Fruit fly (Drosophila melanogaster) whole organism, pupa: ENCODE data around the gene dao.

Experiments used
- CG10348 ChIP-seq: fragments of 200-800 bp; sonication (Bioruptor generic); IDR thresholded peaks from 2 replicates; pipeline ENCODE4 v1.3.6; 2022; ENCODE audit warnings: missing biosample characterization, missing genetic modification characterization
- CG12605 ChIP-seq: fragments of 200-800 bp; sonication (Bioruptor generic); IDR thresholded peaks from 2 replicates; pipeline ENCODE4 v1.3.6; 2022; ENCODE audit warnings: missing biosample characterization, missing genetic modification characterization
- CG13204 ChIP-seq: fragments of 200-800 bp; sonication (Bioruptor generic); optimal IDR thresholded peaks from 2 replicates; lab custom pipeline; 2018; ENCODE audit warnings: missing biosample characterization, mild to moderate bottlenecking, missing genetic modification characterization, moderate library complexity
- CG14655 ChIP-seq: fragments of 200-800 bp; sonication (Bioruptor generic); optimal IDR thresholded peaks from 3 replicates; lab custom pipeline; 2017; ENCODE audit warnings: mild to moderate bottlenecking, missing biosample characterization, missing genetic modification reagents, missing genetic modification characterization
- CG15710 ChIP-seq: fragments of 200-800 bp; sonication (Bioruptor generic); optimal IDR thresholded peaks from 2 replicates; lab custom pipeline; 2018; ENCODE audit warnings: missing biosample characterization, mild to moderate bottlenecking, missing genetic modification characterization, moderate library complexity
- CG17806 ChIP-seq: fragments of 200-800 bp; sonication (Bioruptor generic); optimal IDR thresholded peaks from 2 replicates; lab custom pipeline; 2018; ENCODE audit warnings: missing biosample characterization, mild to moderate bottlenecking, missing genetic modification characterization, moderate library complexity
- CG32121 ChIP-seq: fragments of 200-800 bp; sonication (Bioruptor generic); IDR thresholded peaks from 2 replicates; pipeline ENCODE4 v1.3.6; 2022; ENCODE audit warnings: missing biosample characterization, missing genetic modification characterization
- CG34367 ChIP-seq: fragments of 200-800 bp; sonication (Bioruptor generic); optimal IDR thresholded peaks from 2 replicates; lab custom pipeline; 2018; ENCODE audit warnings: missing biosample characterization, mild to moderate bottlenecking, missing genetic modification characterization
- CG4496 ChIP-seq: fragments of 200-800 bp; sonication (Bioruptor generic); IDR thresholded peaks from 3 replicates; pipeline ENCODE4 v1.3.6; 2022; ENCODE audit warnings: missing biosample characterization, missing genetic modification characterization
- CG8159 ChIP-seq: fragments of 200-800 bp; sonication (Bioruptor generic); optimal IDR thresholded peaks from 3 replicates; lab custom pipeline; 2018; ENCODE audit warnings: missing biosample characterization, mild to moderate bottlenecking, missing genetic modification characterization, moderate library complexity
- CG8301 ChIP-seq: fragments of 200-800 bp; sonication (Bioruptor generic); optimal IDR thresholded peaks from 2 replicates; lab custom pipeline; 2018; ENCODE audit warnings: missing biosample characterization, mild to moderate bottlenecking, missing genetic modification characterization
- CG9948 ChIP-seq: fragments of 200-800 bp; sonication (Bioruptor generic); optimal IDR thresholded peaks from 2 replicates; lab custom pipeline; 2018; ENCODE audit warnings: missing biosample characterization, mild to moderate bottlenecking, missing genetic modification characterization, moderate library complexity
- D1 ChIP-seq: fragments of 200-800 bp; sonication (Bioruptor generic); optimal IDR thresholded peaks from 2 replicates; lab custom pipeline; 2018; ENCODE audit warnings: missing biosample characterization, mild to moderate bottlenecking, missing genetic modification characterization, moderate library complexity
- EcR ChIP-seq: fragments of 200-800 bp; sonication (Bioruptor generic); optimal IDR thresholded peaks from 3 replicates; lab custom pipeline; 2019; ENCODE audit warnings: missing biosample characterization, missing genetic modification characterization, mild to moderate bottlenecking, moderate library complexity, missing genetic modification reagents
- Ets98B ChIP-seq: fragments of 200-800 bp; sonication (Bioruptor generic); IDR thresholded peaks from 2 replicates; pipeline ENCODE4 v1.3.6; 2022; ENCODE audit warnings: missing biosample characterization, missing genetic modification characterization
- Pif1A ChIP-seq: fragments of 200-800 bp; sonication (Bioruptor generic); optimal IDR thresholded peaks from 3 replicates; lab custom pipeline; 2016; ENCODE audit warnings: missing biosample characterization, missing genetic modification characterization
- Pif1B ChIP-seq: fragments of 200-800 bp; sonication (Bioruptor generic); optimal IDR thresholded peaks from 3 replicates; lab custom pipeline; 2016; ENCODE audit warnings: missing biosample characterization, missing genetic modification characterization
- Snoo ChIP-seq: fragments of 200-800 bp; sonication (Bioruptor generic); optimal IDR thresholded peaks from 3 replicates; lab custom pipeline; 2017; ENCODE audit warnings: missing biosample characterization, mild to moderate bottlenecking, missing genetic modification characterization, inconsistent platforms
- fd96Ca ChIP-seq: fragments of 200-800 bp; sonication (Bioruptor generic); IDR thresholded peaks from 3 replicates; pipeline ENCODE4 v1.3.6; 2022; ENCODE audit warnings: missing biosample characterization, missing genetic modification characterization
- gl ChIP-seq: fragments of 200-800 bp; sonication (Bioruptor generic); optimal IDR thresholded peaks from 2 replicates; lab custom pipeline; 2018; ENCODE audit warnings: missing biosample characterization, mild to moderate bottlenecking, missing genetic modification characterization
- rn ChIP-seq: fragments of 200-800 bp; sonication (Bioruptor generic); IDR thresholded peaks from 2 replicates; pipeline ENCODE4 v1.3.6; 2022; ENCODE audit warnings: missing biosample characterization, missing genetic modification characterization

The dao gene

DNA sequence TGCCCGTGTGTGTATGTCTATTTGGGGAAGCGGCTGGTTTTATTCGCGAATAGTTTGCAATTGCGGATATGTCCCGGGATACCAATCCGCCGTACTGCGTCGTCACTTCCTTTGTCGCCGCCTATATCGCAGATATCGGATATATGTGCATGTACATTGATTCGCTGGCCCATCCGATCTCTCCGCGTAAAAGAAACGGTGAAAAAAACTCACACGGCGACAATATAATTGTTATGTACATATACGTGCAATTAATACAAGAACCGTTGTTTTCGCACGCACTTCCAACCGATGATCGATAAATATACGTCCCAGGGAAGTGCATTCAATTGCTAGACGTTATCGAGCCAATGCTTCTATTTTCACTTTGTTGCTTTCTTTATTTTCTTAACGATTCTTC is 22.7 kb downstream of the dao start:
- TF ChIP-seq CG4496 (no peak), Pif1A (GFP tag; lab: Kevin White, UChicago) (no peak), CG12605 (GFP tag; lab: Robert Waterston, UW) (no peak), EcR (GFP tag; lab: Kevin White, UChicago) (no peak), CG32121 (no peak), rn (GFP tag; lab: Robert Waterston, UW) (no peak), fd96Ca (no peak), CG13204 (GFP tag; lab: Kevin White, UChicago) (no peak), CG10348 (GFP tag; lab: Robert Waterston, UW) (no peak)
- TF ChIP-seq, all 21 proteins: peak for 0

DNA sequence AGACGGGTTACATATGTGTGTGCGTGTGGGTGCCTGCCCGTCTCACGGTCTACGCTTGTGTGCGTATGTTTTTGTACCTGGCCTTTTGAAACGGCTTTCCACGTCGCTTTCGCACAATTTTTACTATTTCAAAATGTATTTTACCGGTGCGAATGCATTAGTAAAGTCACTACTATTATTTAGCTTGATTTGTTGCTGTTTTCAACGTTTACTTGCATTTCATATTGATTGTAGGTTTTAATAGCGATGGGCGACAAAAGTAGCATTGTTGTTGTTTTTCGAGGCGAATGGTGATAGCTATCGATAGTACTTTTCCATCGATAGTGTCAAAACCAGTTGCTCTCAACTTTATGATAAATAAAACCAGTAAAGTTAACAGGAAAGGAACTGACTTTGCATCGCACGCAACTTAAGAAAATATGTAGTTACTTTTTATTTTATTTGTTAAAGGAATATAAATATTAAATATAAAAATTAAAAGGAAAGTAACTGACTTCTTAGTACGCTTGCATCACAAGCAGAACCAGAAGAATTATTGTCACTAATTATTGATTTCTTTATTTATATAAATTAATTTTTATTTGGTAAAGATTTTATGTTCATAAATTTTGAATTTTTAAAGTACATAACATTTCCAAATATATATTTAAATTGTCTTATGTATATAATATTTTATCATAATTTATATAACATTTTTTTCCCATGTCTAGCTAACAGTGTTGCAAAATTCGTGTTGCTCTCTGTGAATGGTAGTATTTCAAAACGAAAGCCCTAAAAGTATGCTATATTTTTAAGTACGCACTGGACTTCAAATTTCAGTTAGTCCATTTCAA is 23.3 kb downstream of the dao start, which contains the start of gene Cul3:
Gene Cul3, minus strand, starts transcription at position 268 of the 833 bp plus-strand sequence.
- TF ChIP-seq CG12605 (GFP tag; lab: Robert Waterston, UW) (no peak), CG15710 (tag; lab: Kevin White, UChicago) (peak; percentile 2), D1 (tag; lab: Kevin White, UChicago) (no peak), CG8301 (no peak), gl (tag; lab: Kevin White, UChicago) (no peak), CG10348 (GFP tag; lab: Robert Waterston, UW) (no peak), CG8159 (tag; lab: Kevin White, UChicago) (peak; percentile 50)

DNA sequence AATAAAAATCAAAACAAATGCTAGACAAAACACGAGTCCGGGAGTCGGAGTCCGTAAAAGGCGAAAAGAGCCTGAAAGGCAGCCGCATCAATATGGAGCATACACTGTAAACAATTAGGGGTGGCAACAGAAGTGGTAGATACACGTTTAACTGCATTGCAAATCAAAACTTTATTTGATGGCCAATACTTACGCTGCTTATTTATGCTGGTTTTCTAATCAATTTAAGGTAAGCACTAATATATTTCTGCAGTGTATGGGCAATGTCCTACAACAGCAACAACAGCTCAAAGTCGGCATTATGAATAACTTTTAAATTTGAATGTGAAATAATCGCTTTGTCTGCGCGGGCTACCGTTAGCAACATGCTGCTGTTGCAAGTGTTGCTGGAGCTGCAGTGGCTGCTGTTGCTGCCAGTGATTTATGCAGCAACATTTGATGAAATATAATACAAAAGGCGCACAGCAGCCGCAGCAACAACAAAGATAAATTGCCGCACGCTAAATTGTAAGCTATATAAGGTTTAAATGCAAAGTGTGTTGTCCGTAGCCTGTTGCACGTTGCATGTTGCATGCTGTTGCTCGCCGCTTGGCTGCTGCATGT is 24.9 kb downstream of the dao start:
- TF ChIP-seq CG34367, result no peak
- no peak for TF ChIP-seq CG14655 (GFP tag; lab: Kevin White, UChicago)
- no peak for TF ChIP-seq Pif1B (GFP tag; lab: Kevin White, UChicago)
- peak; percentile 22 for TF ChIP-seq CG15710 (tag; lab: Kevin White, UChicago)
- no peak for TF ChIP-seq CG10348 (GFP tag; lab: Robert Waterston, UW)
- TF ChIP-seq CG17806 (tag; lab: Kevin White, UChicago), result peak; percentile 37
- peak; percentile 43; the same call in 1 of the 2 replicates for TF ChIP-seq Ets98B (GFP tag; lab: Robert Waterston, UW)
- TF ChIP-seq CG8159 (tag; lab: Kevin White, UChicago), result peak; percentile 4
- TF ChIP-seq D1 (tag; lab: Kevin White, UChicago), result no peak
- 0 out of 3 replicates have a peak, but pooled peaks have one; percentile 28 for TF ChIP-seq fd96Ca
- peak; percentile 7 for TF ChIP-seq CG9948
- TF ChIP-seq, all 21 proteins: peak for 6

DNA sequence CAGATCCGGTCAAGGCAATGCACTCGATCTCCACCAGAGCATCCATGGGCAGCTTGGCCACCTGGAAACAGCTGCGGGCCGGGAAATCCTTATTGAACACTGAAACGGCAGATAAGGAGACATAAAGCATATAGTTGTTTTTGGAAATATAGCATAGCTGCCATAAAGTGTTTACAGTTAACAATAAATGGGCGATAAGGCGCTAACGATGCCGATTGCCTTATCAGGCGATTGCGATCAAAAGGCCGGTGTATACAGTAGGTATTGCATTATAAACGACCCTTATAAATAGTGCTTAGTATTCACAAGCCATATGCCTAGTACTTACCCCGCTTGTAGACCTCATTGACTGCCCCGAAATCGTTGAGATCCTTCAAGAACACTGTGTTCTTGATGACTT is 25.6 kb downstream of the dao start:
- TF ChIP-seq CG13204 (GFP tag; lab: Kevin White, UChicago) (no peak), CG34367 (no peak), Pif1B (GFP tag; lab: Kevin White, UChicago) (no peak), CG15710 (tag; lab: Kevin White, UChicago) (no peak), CG32121 (no peak), Ets98B (GFP tag; lab: Robert Waterston, UW) (no peak), CG4496 (no peak), fd96Ca (no peak), CG10348 (GFP tag; lab: Robert Waterston, UW) (no peak)

DNA sequence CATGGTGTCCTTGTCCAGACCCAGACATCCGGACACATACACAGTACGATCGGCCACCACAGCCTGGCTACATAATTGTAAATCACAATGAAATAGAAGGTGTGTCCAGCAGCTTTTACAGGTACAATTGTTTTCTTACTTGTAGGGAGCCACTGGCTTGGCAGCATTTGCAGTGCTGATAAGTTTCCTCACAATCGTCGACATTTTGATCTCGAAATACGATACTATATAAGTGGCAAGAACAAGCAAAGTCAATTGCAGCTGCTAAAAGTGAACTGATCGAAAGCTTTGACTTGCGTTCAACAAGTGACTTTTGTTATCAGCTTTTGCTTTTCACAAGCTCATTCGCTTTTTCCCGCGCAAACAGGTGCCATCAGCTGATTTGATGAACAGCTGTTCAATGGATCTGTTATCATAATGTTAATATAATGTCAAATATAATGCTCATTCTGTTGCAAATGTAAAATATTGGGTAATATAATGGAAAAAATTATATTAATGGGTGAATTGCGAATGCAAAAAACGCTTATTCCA is 26.2 kb downstream of the dao start, which contains the start of gene UK114:
Gene UK114, minus strand, starts transcription at position 309 of the 534 bp plus-strand sequence.
- no peak for TF ChIP-seq CG8159 (tag; lab: Kevin White, UChicago)
- no peak for TF ChIP-seq EcR (GFP tag; lab: Kevin White, UChicago)
- TF ChIP-seq CG17806 (tag; lab: Kevin White, UChicago), result no peak
- no peak for TF ChIP-seq CG8301
- no peak for TF ChIP-seq fd96Ca
- TF ChIP-seq rn (GFP tag; lab: Robert Waterston, UW), result no peak
- no peak for TF ChIP-seq Ets98B (GFP tag; lab: Robert Waterston, UW)
- no peak for TF ChIP-seq CG34367
- TF ChIP-seq CG32121, result no peak
- TF ChIP-seq CG14655 (GFP tag; lab: Kevin White, UChicago), result no peak
- no peak for TF ChIP-seq Snoo
- no peak for TF ChIP-seq Pif1A (GFP tag; lab: Kevin White, UChicago)
- no peak for TF ChIP-seq Pif1B (GFP tag; lab: Kevin White, UChicago)

DNA sequence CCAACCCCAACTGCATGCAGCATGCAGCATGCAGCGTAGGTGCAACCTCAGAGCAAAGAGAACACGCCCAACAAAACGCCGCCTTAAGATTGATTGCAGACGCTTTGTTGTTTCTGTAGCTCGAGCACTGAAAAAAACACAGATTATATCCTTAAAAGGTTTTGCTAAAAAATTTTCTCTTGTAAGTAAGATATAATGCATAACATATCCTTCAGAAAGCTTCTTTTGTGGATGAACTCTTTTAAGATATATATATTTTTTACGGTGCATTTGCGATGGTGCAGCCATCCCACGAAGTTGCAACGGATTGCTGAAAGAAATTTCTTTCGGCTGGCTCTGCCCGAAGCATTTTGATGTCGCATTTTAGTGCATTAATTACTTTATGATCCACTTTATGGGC is 27.1 kb downstream of the dao start:
- TF ChIP-seq CG13204 (GFP tag; lab: Kevin White, UChicago) (no peak), CG8301 (no peak), CG4496 (0 out of 3 replicates have a peak, but pooled peaks have one; percentile 24), Pif1A (GFP tag; lab: Kevin White, UChicago) (peak; percentile 36), CG9948 (peak; percentile 32), CG10348 (GFP tag; lab: Robert Waterston, UW) (no peak), Snoo (peak; percentile 43), gl (tag; lab: Kevin White, UChicago) (no peak), CG14655 (GFP tag; lab: Kevin White, UChicago) (no peak), CG34367 (peak; percentile 27), EcR (GFP tag; lab: Kevin White, UChicago) (no peak), CG15710 (tag; lab: Kevin White, UChicago) (peak; percentile 39), CG12605 (GFP tag; lab: Robert Waterston, UW) (no peak), CG8159 (tag; lab: Kevin White, UChicago) (peak; percentile 57), D1 (tag; lab: Kevin White, UChicago) (no peak), fd96Ca (0 out of 3 replicates have a peak, but pooled peaks have one; percentile 8), Ets98B (GFP tag; lab: Robert Waterston, UW) (no peak), CG17806 (tag; lab: Kevin White, UChicago) (peak; percentile 52), rn (GFP tag; lab: Robert Waterston, UW) (no peak; the same call in 1 of the 2 replicates), Pif1B (GFP tag; lab: Kevin White, UChicago) (peak; percentile 32), CG32121 (peak; percentile 29; the same call in 1 of the 2 replicates)
